Fruit fly (Drosophila melanogaster): ENCODE data around the gene UQCR-6.4L.

DNA sequence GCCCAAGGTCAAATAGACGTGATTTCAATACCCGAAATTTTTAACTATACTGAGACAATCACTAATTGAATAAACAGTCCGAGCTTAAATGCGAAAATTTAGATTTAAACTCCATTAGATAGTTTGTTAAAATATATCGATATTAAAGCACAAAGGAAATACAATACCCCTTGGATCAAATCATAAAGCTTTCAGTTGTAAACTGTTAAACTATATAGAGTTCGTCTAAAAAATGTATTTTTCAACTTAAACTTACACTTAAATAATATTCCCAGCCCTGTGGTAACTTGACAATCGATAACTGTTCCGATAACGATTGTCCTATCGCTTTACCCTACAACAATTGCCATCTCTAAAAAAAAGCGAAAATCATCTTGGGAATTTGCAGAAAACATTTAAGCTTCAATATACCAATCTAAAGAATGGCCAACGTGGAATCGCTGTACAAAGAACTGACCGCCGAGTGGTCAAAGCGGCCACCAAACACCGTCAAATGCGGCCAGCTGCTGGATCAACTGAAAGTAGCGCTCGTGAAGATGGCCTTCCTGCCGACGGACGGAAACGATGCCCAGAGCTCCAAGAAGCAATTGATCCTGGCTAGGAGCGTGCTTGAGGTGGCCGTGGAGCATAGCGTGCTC, 16.2 kb downstream of the UQCR-6.4L start, which contains the start of gene Rpn12:
- TF ChIP-seq usp (GFP tag; optimal IDR thresholded peaks at IDR 0.05) (no peak), pan (optimal IDR thresholded peaks at IDR 0.05) (no peak), psq (optimal IDR thresholded peaks at IDR 0.05) (no peak), EcR (GFP tag; optimal IDR thresholded peaks at IDR 0.05) (no peak), Dll (optimal IDR thresholded peaks at IDR 0.05) (no peak)

All from whole organism.